Worm (Caenorhabditis elegans) whole organism, young adult: ENCODE measurements around the gene ncr-1.

Experiments
- K12H6.12 ChIP-seq: fragments of 200-800 bp; sonication (Bioruptor generic); optimal IDR thresholded peaks from 2 replicates; lab custom pipeline; 2018; ENCODE audit warnings: mild to moderate bottlenecking, missing genetic modification characterization, missing compliant biosample characterization
- dpff-1 ChIP-seq: sonication (generic microtip); optimal IDR thresholded peaks from 2 replicates; lab custom pipeline; 2017; ENCODE audit warnings: mild to moderate bottlenecking, missing genetic modification characterization, missing compliant biosample characterization
- hlh-26 ChIP-seq: fragments of 200-800 bp; sonication (Bioruptor generic); conservative IDR thresholded peaks from 2 replicates; pipeline ENCODE4 v1.3.6; 2022; ENCODE audit warnings: missing genetic modification reagents, missing genetic modification characterization, missing compliant biosample characterization
- lsl-1 ChIP-seq: fragments of 200-800 bp; sonication (Bioruptor generic); optimal IDR thresholded peaks from 2 replicates; lab custom pipeline; 2018; ENCODE audit warnings: mild to moderate bottlenecking, missing genetic modification characterization, moderate library complexity, missing compliant biosample characterization
- zfh-2 ChIP-seq: fragments of 200-800 bp; sonication (Bioruptor generic); conservative IDR thresholded peaks from 2 replicates; pipeline ENCODE4 v1.3.6; 2022; ENCODE audit warnings: missing genetic modification reagents, missing genetic modification characterization, missing compliant biosample characterization
- ztf-22 ChIP-seq: fragments of 200-800 bp; sonication (Bioruptor generic); optimal IDR thresholded peaks from 2 replicates; lab custom pipeline; 2018; ENCODE audit warnings: mild to moderate bottlenecking, missing genetic modification characterization, moderate library complexity, missing compliant biosample characterization

ce11 chrX:4504108-4504668 lies 15.5 kb upstream of the ncr-1 start, which contains the start of gene dgk-2:
- no peak for TF ChIP-seq lsl-1
- no peak for TF ChIP-seq ztf-22
- no peak for TF ChIP-seq hlh-26 (GFP tag; lab: Robert Waterston, UW)
- no peak for TF ChIP-seq zfh-2 (GFP tag; lab: Robert Waterston, UW)
- no peak for TF ChIP-seq dpff-1 (tag; lab: Kevin White, UChicago)
- TF ChIP-seq K12H6.12 (tag; lab: Kevin White, UChicago), result peak; percentile 4
